Fruit fly (Drosophila melanogaster) whole organism, prepupa: ENCODE measurements around the gene Alp10.

Experiments
- Blimp-1 ChIP-seq: fragments of 200-800 bp; sonication (Bioruptor generic); optimal IDR thresholded peaks from 3 replicates; lab custom pipeline; 2017; ENCODE audit warnings: missing biosample characterization, missing genetic modification characterization, mild to moderate bottlenecking, moderate library complexity, missing genetic modification reagents
- CG10631 ChIP-seq: fragments of 200-800 bp; sonication (Bioruptor generic); optimal IDR thresholded peaks from 2 replicates; lab custom pipeline; 2016; ENCODE audit warnings: missing biosample characterization, missing genetic modification characterization
- CG11762 ChIP-seq: fragments of 200-800 bp; sonication (Bioruptor generic); optimal IDR thresholded peaks from 3 replicates; lab custom pipeline; 2016; ENCODE audit warnings: missing biosample characterization, missing genetic modification characterization; ENCODE audit not compliant: insufficient read depth
- CG11902 ChIP-seq: fragments of 200-800 bp; sonication (Bioruptor generic); optimal IDR thresholded peaks from 3 replicates; lab custom pipeline; 2016; ENCODE audit warnings: missing biosample characterization, missing genetic modification characterization
- CG15336 ChIP-seq: fragments of 200-800 bp; sonication (Bioruptor generic); IDR thresholded peaks from 2 replicates; pipeline ENCODE4 v1.3.6; 2022; ENCODE audit warnings: missing biosample characterization, missing genetic modification characterization
- CG1621 ChIP-seq: fragments of 200-800 bp; sonication (Bioruptor generic); optimal IDR thresholded peaks from 3 replicates; lab custom pipeline; 2018; ENCODE audit warnings: missing biosample characterization, mild to moderate bottlenecking, missing genetic modification characterization
- CG16779 ChIP-seq: fragments of 200-800 bp; sonication (Bioruptor generic); optimal IDR thresholded peaks from 3 replicates; lab custom pipeline; 2017; ENCODE audit warnings: missing biosample characterization, mild to moderate bottlenecking, missing genetic modification characterization
- CG31627 ChIP-seq: fragments of 200-800 bp; sonication (Bioruptor generic); optimal IDR thresholded peaks from 3 replicates; lab custom pipeline; 2016; ENCODE audit warnings: missing biosample characterization, missing genetic modification characterization
- CG32006 ChIP-seq: fragments of 200-800 bp; sonication (Bioruptor generic); optimal IDR thresholded peaks from 3 replicates; lab custom pipeline; 2017; ENCODE audit warnings: missing biosample characterization, mild to moderate bottlenecking, missing genetic modification characterization
- CG34406 ChIP-seq: fragments of 200-800 bp; sonication (Bioruptor generic); optimal IDR thresholded peaks from 3 replicates; lab custom pipeline; 2016; ENCODE audit warnings: missing biosample characterization, missing genetic modification characterization
- CG3919 ChIP-seq: fragments of 200-800 bp; sonication (Bioruptor generic); optimal IDR thresholded peaks from 3 replicates; lab custom pipeline; 2016; ENCODE audit warnings: missing biosample characterization, missing genetic modification characterization
- CG4318 ChIP-seq: fragments of 200-800 bp; sonication (Bioruptor generic); optimal IDR thresholded peaks from 3 replicates; lab custom pipeline; 2017; ENCODE audit warnings: missing biosample characterization, mild to moderate bottlenecking, missing genetic modification characterization
- CG6163 ChIP-seq: fragments of 200-800 bp; sonication (Bioruptor generic); IDR thresholded peaks from 3 replicates; pipeline ENCODE4 v1.3.6; 2022; ENCODE audit warnings: missing biosample characterization, missing genetic modification characterization
- CG6276 ChIP-seq: fragments of 200-800 bp; sonication (Bioruptor generic); optimal IDR thresholded peaks from 2 replicates; lab custom pipeline; 2017; ENCODE audit warnings: missing biosample characterization, mild to moderate bottlenecking, missing genetic modification characterization
- CG6792 ChIP-seq: fragments of 200-800 bp; sonication (Bioruptor generic); optimal IDR thresholded peaks from 3 replicates; lab custom pipeline; 2016; ENCODE audit warnings: missing biosample characterization, missing genetic modification characterization
- CG6854 ChIP-seq: fragments of 200-800 bp; sonication (Bioruptor generic); optimal IDR thresholded peaks from 2 replicates; lab custom pipeline; 2017; ENCODE audit warnings: missing biosample characterization, mild to moderate bottlenecking, missing genetic modification characterization
- CG7368 ChIP-seq: fragments of 200-800 bp; sonication (Bioruptor generic); optimal IDR thresholded peaks from 3 replicates; lab custom pipeline; 2016; ENCODE audit warnings: missing biosample characterization, missing genetic modification characterization
- CG8119 ChIP-seq: fragments of 200-800 bp; sonication (Bioruptor generic); IDR thresholded peaks from 3 replicates; pipeline ENCODE4 v1.3.6; 2022; ENCODE audit warnings: missing biosample characterization, missing genetic modification characterization
- Eip75B ChIP-seq: fragments of 200-800 bp; sonication (Bioruptor generic); optimal IDR thresholded peaks from 3 replicates; lab custom pipeline; 2016; ENCODE audit warnings: missing biosample characterization, missing genetic modification characterization
- Eip78C ChIP-seq: fragments of 200-800 bp; sonication (Bioruptor generic); peaks from one replicate; lab custom pipeline; 2016; ENCODE audit warnings: missing biosample characterization, missing genetic modification characterization
- Ets21C ChIP-seq: fragments of 200-800 bp; sonication (Bioruptor generic); optimal IDR thresholded peaks from 3 replicates; lab custom pipeline; 2016; ENCODE audit warnings: missing biosample characterization, missing genetic modification characterization
- Ets96B ChIP-seq: fragments of 200-800 bp; optimal IDR thresholded peaks from 2 replicates; lab custom pipeline; 2019; ENCODE audit warnings: missing biosample characterization, mild to moderate bottlenecking, missing genetic modification characterization, moderate library complexity
- Gug ChIP-seq: fragments of 200-800 bp; sonication (Bioruptor generic); IDR thresholded peaks from 2 replicates; pipeline ENCODE4 v1.3.6; 2022; ENCODE audit warnings: missing biosample characterization, missing genetic modification characterization
- Hr39 ChIP-seq: fragments of 200-800 bp; sonication (Bioruptor generic); optimal IDR thresholded peaks from 2 replicates; lab custom pipeline; 2016; ENCODE audit warnings: missing biosample characterization, missing genetic modification characterization
- Hr4 ChIP-seq: fragments of 200-800 bp; sonication (Bioruptor generic); optimal IDR thresholded peaks from 3 replicates; lab custom pipeline; 2016; ENCODE audit warnings: missing biosample characterization, missing genetic modification characterization
- Met ChIP-seq: fragments of 200-800 bp; sonication (Bioruptor generic); optimal IDR thresholded peaks from 3 replicates; lab custom pipeline; 2016; ENCODE audit warnings: missing biosample characterization, missing genetic modification characterization
- OdsH ChIP-seq: fragments of 200-800 bp; sonication (Bioruptor generic); optimal IDR thresholded peaks from 3 replicates; lab custom pipeline; 2016; ENCODE audit warnings: missing biosample characterization, missing genetic modification characterization
- Smox ChIP-seq: fragments of 200-800 bp; sonication (Bioruptor generic); optimal IDR thresholded peaks from 3 replicates; lab custom pipeline; 2016; ENCODE audit warnings: missing biosample characterization, missing genetic modification characterization
- Sox102F ChIP-seq: fragments of 200-800 bp; sonication (Bioruptor generic); optimal IDR thresholded peaks from 2 replicates; lab custom pipeline; 2016; ENCODE audit warnings: missing biosample characterization, mild to moderate bottlenecking, missing genetic modification characterization
- Sox14 ChIP-seq: fragments of 200-800 bp; sonication (Bioruptor generic); optimal IDR thresholded peaks from 3 replicates; lab custom pipeline; 2016; ENCODE audit warnings: missing biosample characterization, missing genetic modification characterization
- achi ChIP-seq: fragments of 200-800 bp; sonication (Bioruptor generic); optimal IDR thresholded peaks from 3 replicates; lab custom pipeline; 2016; ENCODE audit warnings: missing biosample characterization, missing genetic modification characterization
- acj6 ChIP-seq: fragments of 200-800 bp; sonication (Bioruptor generic); optimal IDR thresholded peaks from 3 replicates; lab custom pipeline; 2016; ENCODE audit warnings: missing biosample characterization, missing genetic modification characterization
- cyc ChIP-seq: fragments of 200-800 bp; sonication (Bioruptor generic); optimal IDR thresholded peaks from 3 replicates; lab custom pipeline; 2016; ENCODE audit warnings: missing biosample characterization, missing genetic modification characterization
- dsx ChIP-seq: fragments of 200-800 bp; optimal IDR thresholded peaks from 3 replicates; lab custom pipeline; 2019; ENCODE audit warnings: missing biosample characterization, mild to moderate bottlenecking, missing genetic modification characterization, moderate library complexity; ENCODE audit not compliant: poor library complexity, severe bottlenecking
- esn ChIP-seq: fragments of 200-800 bp; sonication (Bioruptor generic); optimal IDR thresholded peaks from 2 replicates; lab custom pipeline; 2016; ENCODE audit warnings: missing biosample characterization, mild to moderate bottlenecking, missing genetic modification characterization, moderate library complexity
- fd85E ChIP-seq: fragments of 200-800 bp; sonication (Bioruptor generic); optimal IDR thresholded peaks from 3 replicates; lab custom pipeline; 2016; ENCODE audit warnings: missing biosample characterization, missing genetic modification characterization
- fkh ChIP-seq: fragments of 200-800 bp; sonication (Bioruptor generic); optimal IDR thresholded peaks from 3 replicates; lab custom pipeline; 2017; ENCODE audit warnings: missing biosample characterization, mild to moderate bottlenecking, missing genetic modification characterization, moderate library complexity
- lz ChIP-seq: fragments of 200-800 bp; sonication (Bioruptor generic); optimal IDR thresholded peaks from 3 replicates; lab custom pipeline; 2016; ENCODE audit warnings: missing biosample characterization, missing genetic modification characterization
- net ChIP-seq: fragments of 200-800 bp; sonication (Bioruptor generic); optimal IDR thresholded peaks from 3 replicates; lab custom pipeline; 2016; ENCODE audit warnings: missing biosample characterization, missing genetic modification characterization
- pdm3 ChIP-seq: fragments of 200-800 bp; sonication (Bioruptor generic); optimal IDR thresholded peaks from 3 replicates; lab custom pipeline; 2016; ENCODE audit warnings: missing biosample characterization, missing genetic modification characterization
- salr ChIP-seq, 2 experiments: fragments of 200-800 bp; sonication (Bioruptor generic); optimal IDR thresholded peaks; 3 replicates each; lab custom pipeline; 2016 to 2018; ENCODE audit warnings: missing biosample characterization in 2 of 2, missing genetic modification characterization in 2 of 2, mild to moderate bottlenecking in 1 of 2
- spab ChIP-seq: fragments of 200-800 bp; sonication (Bioruptor generic); optimal IDR thresholded peaks from 2 replicates; lab custom pipeline; 2017; ENCODE audit warnings: missing biosample characterization, mild to moderate bottlenecking, missing genetic modification characterization, missing genetic modification reagents
- ss ChIP-seq, 2 experiments: fragments of 200-800 bp; sonication (Bioruptor generic); optimal IDR thresholded peaks; 2 replicates in 1 of 2; 3 replicates in 1 of 2; lab custom pipeline; 2017 to 2018; ENCODE audit warnings: mild to moderate bottlenecking in 2 of 2, missing biosample characterization in 2 of 2, missing genetic modification characterization in 2 of 2, moderate library complexity in 1 of 2
- svp ChIP-seq: fragments of 200-800 bp; sonication (Bioruptor generic); peaks from one replicate; lab custom pipeline; 2016; ENCODE audit warnings: missing biosample characterization, missing genetic modification characterization
- topi ChIP-seq: fragments of 200-800 bp; sonication (Bioruptor generic); optimal IDR thresholded peaks from 3 replicates; lab custom pipeline; 2016; ENCODE audit warnings: missing biosample characterization, missing genetic modification characterization
- vri ChIP-seq: fragments of 200-800 bp; sonication (Bioruptor generic); optimal IDR thresholded peaks from 3 replicates; lab custom pipeline; 2016; ENCODE audit warnings: missing biosample characterization, mild to moderate bottlenecking, missing genetic modification characterization

Gene Alp10

DNA sequence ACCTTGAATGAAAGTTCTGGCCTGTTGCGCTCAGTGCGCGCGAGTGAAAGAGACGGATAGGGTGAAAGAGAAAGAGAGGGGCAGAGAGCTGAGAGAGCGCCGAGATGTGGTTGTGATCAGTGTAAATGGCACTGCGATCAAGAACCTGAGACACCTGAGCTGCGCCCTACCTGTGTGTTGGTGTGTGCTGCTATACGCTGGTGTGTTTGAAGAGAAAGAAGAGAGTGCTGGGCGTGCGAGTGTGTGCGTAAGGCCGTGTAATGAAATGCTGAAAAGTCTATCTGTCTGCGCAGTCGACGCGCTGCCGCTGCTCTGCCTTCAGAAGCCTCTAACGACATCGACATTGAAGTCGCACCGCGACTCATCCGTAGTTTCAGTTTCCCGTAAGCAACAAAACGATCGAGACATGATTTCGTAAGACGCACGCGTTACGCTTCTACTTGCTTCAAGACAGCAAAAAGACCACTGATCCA lies 35.6 kb upstream of the Alp10 start, which contains the start of gene Blimp-1:
Gene Blimp-1 (plus strand): TSS at position 376 of the 473 bp plus-strand sequence.
- peak; percentile 44 for TF ChIP-seq CG6854 (GFP tag; lab: Kevin White, UChicago)
- TF ChIP-seq Smox (GFP tag; lab: Kevin White, UChicago): no peak
- 0 out of 3 replicates have a peak, but pooled peaks have one; percentile 11 for TF ChIP-seq CG6163
- TF ChIP-seq fd85E (GFP tag; lab: Kevin White, UChicago): no peak
- no peak for TF ChIP-seq Eip78C (GFP tag; lab: Kevin White, UChicago)
- TF ChIP-seq Hr39 (GFP tag; lab: Kevin White, UChicago): no peak
- TF ChIP-seq CG15336 (GFP tag; lab: Robert Waterston, UW): no peak
- TF ChIP-seq vri (GFP tag; lab: Kevin White, UChicago): peak; percentile 32
- TF ChIP-seq fkh (GFP tag; lab: Kevin White, UChicago): peak; percentile 29
- TF ChIP-seq Blimp-1: peak; percentile 74

dm6 chr3L:5630176-5630583 lies 35.1 kb upstream of the Alp10 start:
- TF ChIP-seq lz: peak; percentile 74
- TF ChIP-seq Ets96B (tag; lab: Kevin White, UChicago): no peak
- peak; percentile 33 for TF ChIP-seq achi (GFP tag; lab: Kevin White, UChicago)
- TF ChIP-seq CG8119 (GFP tag; lab: Robert Waterston, UW): peak; percentile 38; the same call in 1 of the 3 replicates
- TF ChIP-seq salr (GFP tag; optimal IDR thresholded peaks at IDR 0.05; lab: Kevin White, UChicago): peak in 1 of 2 experiments; percentile 62
- TF ChIP-seq CG4318: peak; percentile 29
- no peak for TF ChIP-seq CG1621 (tag; lab: Kevin White, UChicago)
- TF ChIP-seq cyc (GFP tag; lab: Kevin White, UChicago): peak; percentile 46
- TF ChIP-seq Gug (GFP tag; lab: Robert Waterston, UW): no peak
- TF ChIP-seq Eip78C (GFP tag; lab: Kevin White, UChicago): peak; percentile 95
- no peak for TF ChIP-seq spab (GFP tag; lab: Kevin White, UChicago)
- TF ChIP-seq Blimp-1: no peak
- peak; percentile 95 for TF ChIP-seq svp (GFP tag; lab: Kevin White, UChicago)
- TF ChIP-seq CG3919 (GFP tag; lab: Kevin White, UChicago): peak; percentile 4
- TF ChIP-seq ss (GFP tag; optimal IDR thresholded peaks at IDR 0.05; lab: Kevin White, UChicago): no peak
- peak; percentile 12 for TF ChIP-seq CG34406 (GFP tag; lab: Kevin White, UChicago)
- TF ChIP-seq CG11902: no peak
- TF ChIP-seq acj6 (GFP tag; lab: Kevin White, UChicago): peak; percentile 37
- peak; percentile 64 for TF ChIP-seq CG32006 (GFP tag; lab: Kevin White, UChicago)
- peak; percentile 64 for TF ChIP-seq Hr39 (GFP tag; lab: Kevin White, UChicago)
- peak; percentile 53 for TF ChIP-seq CG10631
- peak; percentile 8 for TF ChIP-seq CG6276
- TF ChIP-seq Hr4: peak; percentile 13
- peak; percentile 64 for TF ChIP-seq Eip75B (GFP tag; lab: Kevin White, UChicago)
- TF ChIP-seq OdsH (GFP tag; lab: Kevin White, UChicago): peak; percentile 29
- TF ChIP-seq CG11762: no peak
- peak; percentile 60 for TF ChIP-seq Sox14 (GFP tag; lab: Kevin White, UChicago)
- TF ChIP-seq dsx (GFP tag; lab: Kevin White, UChicago): no peak
- peak; percentile 81 for TF ChIP-seq esn (GFP tag; lab: Kevin White, UChicago)
- no peak for TF ChIP-seq net
- peak; percentile 62 for TF ChIP-seq Smox (GFP tag; lab: Kevin White, UChicago)
- TF ChIP-seq CG7368 (GFP tag; lab: Kevin White, UChicago): no peak
- TF ChIP-seq topi (GFP tag; lab: Kevin White, UChicago): peak; percentile 84
- peak; percentile 47; the same call in 1 of the 3 replicates for TF ChIP-seq CG6163
- TF ChIP-seq CG16779 (tag; lab: Kevin White, UChicago): no peak
- peak; percentile 33 for TF ChIP-seq pdm3 (GFP tag; lab: Kevin White, UChicago)
- TF ChIP-seq CG6792: peak; percentile 13
- TF ChIP-seq CG31627 (GFP tag; lab: Kevin White, UChicago): peak; percentile 65
- TF ChIP-seq Sox102F: peak; percentile 47
- TF ChIP-seq Ets21C: peak; percentile 46
- peak; percentile 61 for TF ChIP-seq Met (GFP tag; lab: Kevin White, UChicago)
